Worm (Caenorhabditis elegans) whole organism, L4/young adult: ENCODE data around the gene Y55F3BR.2.

Experiments used
- W03F9.2 ChIP-seq: fragments of 150-350 bp; optimal IDR thresholded peaks from 2 replicates; lab custom pipeline; 2014; ENCODE audit warnings: missing biosample characterization, missing genetic modification characterization
- dao-5 ChIP-seq: sonication (generic microtip); optimal IDR thresholded peaks from 2 replicates; lab custom pipeline; 2016; ENCODE audit warnings: missing genotype, missing genetic modification characterization, moderate library complexity, missing compliant biosample characterization
- him-1 ChIP-seq: sonication (generic microtip); optimal IDR thresholded peaks from 2 replicates; lab custom pipeline; 2016; ENCODE audit warnings: missing genotype, missing genetic modification reagents, missing genetic modification characterization, missing compliant biosample characterization

DNA sequence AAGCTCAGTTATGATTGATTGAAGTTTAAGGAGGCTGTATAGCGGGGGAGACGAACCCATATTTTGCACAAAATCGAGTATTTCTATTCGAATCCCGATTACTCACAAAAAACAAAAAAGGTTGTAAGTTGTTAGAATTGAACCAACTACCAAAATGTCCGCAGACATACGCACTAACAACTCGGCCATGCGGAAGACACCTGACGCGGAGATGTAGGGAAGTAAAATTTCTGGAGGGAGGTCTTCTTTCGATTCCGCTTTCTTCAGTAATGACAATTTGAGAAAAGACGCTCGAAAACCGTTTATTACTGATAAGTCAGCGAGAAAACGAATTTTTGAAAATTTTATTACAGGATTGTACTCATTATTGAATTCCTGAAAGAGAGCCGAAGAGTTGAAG lies 40.9 kb upstream of the Y55F3BR.2 start:
- TF ChIP-seq dao-5 (no peak), him-1 (no peak), W03F9.2 (tag; lab: Kevin White, UChicago) (no peak)
